Worm (Caenorhabditis elegans) whole organism, L4 larva: ENCODE results near the gene metl-1.

Experiments
- F10B5.3 ChIP-seq: sonication (generic microtip); optimal IDR thresholded peaks from 2 replicates; lab custom pipeline; 2016; ENCODE audit warnings: mild to moderate bottlenecking, missing genetic modification characterization, missing compliant biosample characterization
- T20F7.1 ChIP-seq: fragments of 200-800 bp; sonication (Bioruptor generic); optimal IDR thresholded peaks from 2 replicates; lab custom pipeline; 2018; ENCODE audit warnings: mild to moderate bottlenecking, missing genetic modification characterization, missing compliant biosample characterization
- Y105C5A.15 ChIP-seq: fragments of 200-800 bp; sonication (Bioruptor generic); IDR thresholded peaks from 2 replicates; pipeline ENCODE4 v1.3.6; 2022; ENCODE audit warnings: missing genetic modification characterization, missing compliant biosample characterization
- arid-1 ChIP-seq: fragments of 200-800 bp; sonication (Bioruptor generic); conservative IDR thresholded peaks from 2 replicates; pipeline ENCODE4 v1.3.6; 2022; ENCODE audit warnings: missing genetic modification reagents, missing genetic modification characterization, missing compliant biosample characterization
- attf-4 ChIP-seq: sonication (generic microtip); optimal IDR thresholded peaks from 3 replicates; lab custom pipeline; 2017; ENCODE audit warnings: missing biosample characterization, missing genetic modification characterization
- ceh-28 ChIP-seq: fragments of 150-350 bp; optimal IDR thresholded peaks from 2 replicates; lab custom pipeline; 2014; ENCODE audit warnings: missing biosample characterization, missing genetic modification reagents, missing genetic modification characterization
- ces-1 ChIP-seq: fragments of 150-350 bp; sonication (generic microtip); optimal IDR thresholded peaks from 4 replicates; lab custom pipeline; 2014; ENCODE audit warnings: missing biosample characterization, missing genetic modification reagents, missing genetic modification characterization
- daf-16 ChIP-seq, 3 experiments: sonication (generic microtip); optimal IDR thresholded peaks; 2 replicates each; lab custom pipeline; 2016 to 2017; ENCODE audit warnings: missing genetic modification characterization in 3 of 3, missing genetic modification reagents in 3 of 3, mild to moderate bottlenecking in 2 of 3, missing compliant biosample characterization in 2 of 3, missing biosample characterization in 1 of 3, moderate library complexity in 1 of 3
- dmd-8 ChIP-seq: fragments of 200-800 bp; sonication (Bioruptor generic); IDR thresholded peaks from 2 replicates; pipeline ENCODE4 v1.3.6; 2022; ENCODE audit warnings: missing genetic modification characterization, missing compliant biosample characterization
- dmd-9 ChIP-seq: fragments of 200-800 bp; sonication (Bioruptor generic); IDR thresholded peaks from 2 replicates; pipeline ENCODE4 v1.3.6; 2022; ENCODE audit warnings: missing genetic modification reagents, missing genetic modification characterization, missing compliant biosample characterization
- dpl-1 ChIP-seq: fragments of 150-350 bp; optimal IDR thresholded peaks from 2 replicates; lab custom pipeline; 2014; ENCODE audit warnings: missing biosample characterization, missing genetic modification reagents, missing genetic modification characterization
- duxl-1 ChIP-seq: sonication (generic microtip); optimal IDR thresholded peaks from 2 replicates; lab custom pipeline; 2016; ENCODE audit warnings: mild to moderate bottlenecking, missing genetic modification characterization, moderate library complexity, missing compliant biosample characterization; ENCODE audit not compliant: poor library complexity
- dve-1 ChIP-seq: sonication (generic microtip); optimal IDR thresholded peaks from 2 replicates; lab custom pipeline; 2017; ENCODE audit warnings: antibody characterized with exemption, mild to moderate bottlenecking, missing genetic modification characterization, missing compliant biosample characterization; ENCODE audit not compliant: insufficient read depth
- egl-27 ChIP-seq: sonication (generic microtip); optimal IDR thresholded peaks from 3 replicates; lab custom pipeline; 2017; ENCODE audit warnings: missing biosample characterization, missing genetic modification reagents, missing genetic modification characterization
- gei-8 ChIP-seq: fragments of 200-800 bp; sonication (Bioruptor generic); optimal IDR thresholded peaks from 2 replicates; lab custom pipeline; 2018; ENCODE audit warnings: mild to moderate bottlenecking, missing genetic modification characterization, missing compliant biosample characterization
- hif-1 ChIP-seq, 2 experiments: sonication (generic microtip); optimal IDR thresholded peaks; 2 replicates each; lab custom pipeline; 2016 to 2017; ENCODE audit warnings: missing compliant biosample characterization in 2 of 2, missing genetic modification characterization in 2 of 2, missing genetic modification reagents in 2 of 2, missing genotype in 2 of 2, mild to moderate bottlenecking in 1 of 2
- hlh-30 ChIP-seq: sonication (generic microtip); optimal IDR thresholded peaks from 2 replicates; lab custom pipeline; 2017; ENCODE audit warnings: antibody characterized with exemption, mild to moderate bottlenecking, missing genetic modification characterization, missing compliant biosample characterization; ENCODE audit not compliant: insufficient read depth
- jun-1 ChIP-seq: fragments of 150-350 bp; optimal IDR thresholded peaks from 2 replicates; lab custom pipeline; 2014; ENCODE audit warnings: missing biosample characterization, missing genetic modification reagents, missing genetic modification characterization
- lin-38 ChIP-seq: fragments of 200-800 bp; sonication (Bioruptor generic); IDR thresholded peaks from 2 replicates; pipeline ENCODE4 v1.3.6; 2022; ENCODE audit warnings: missing genetic modification reagents, missing genetic modification characterization, missing compliant biosample characterization
- lin-39 ChIP-seq: fragments of 150-350 bp; optimal IDR thresholded peaks from 2 replicates; lab custom pipeline; 2014; ENCODE audit warnings: missing biosample characterization, missing genetic modification reagents, missing genetic modification characterization
- lir-3 ChIP-seq: sonication (generic microtip); optimal IDR thresholded peaks from 2 replicates; lab custom pipeline; 2016; ENCODE audit warnings: mild to moderate bottlenecking, missing genetic modification characterization, missing compliant biosample characterization
- lsy-2 ChIP-seq, 2 experiments: fragments of 150-350 bp in 1 of 2; sonication (generic microtip) in 1 of 2; optimal IDR thresholded peaks; 2 replicates each; lab custom pipeline; 2014 to 2017; ENCODE audit warnings: missing biosample characterization in 2 of 2, missing genetic modification characterization in 2 of 2
- madf-9 ChIP-seq: fragments of 200-800 bp; sonication (Bioruptor generic); conservative IDR thresholded peaks from 2 replicates; pipeline ENCODE4 v1.3.6; 2022; ENCODE audit warnings: missing genetic modification reagents, missing genetic modification characterization, missing compliant biosample characterization
- mdl-1 ChIP-seq, 2 experiments: fragments of 150-350 bp in 1 of 2; sonication (generic microtip) in 1 of 2; optimal IDR thresholded peaks; 2 replicates each; lab custom pipeline; 2014 to 2017; ENCODE audit warnings: missing biosample characterization in 2 of 2, missing genetic modification characterization in 2 of 2
- mdt-29 ChIP-seq: fragments of 200-800 bp; sonication (Bioruptor generic); IDR thresholded peaks from 2 replicates; pipeline ENCODE4 v1.3.6; 2022; ENCODE audit warnings: missing genetic modification reagents, missing genetic modification characterization, missing compliant biosample characterization
- mep-1 ChIP-seq: fragments of 150-350 bp; sonication (generic microtip); optimal IDR thresholded peaks from 3 replicates; lab custom pipeline; 2014; ENCODE audit warnings: missing biosample characterization, missing genetic modification characterization
- mes-2 ChIP-seq: sonication (generic microtip); optimal IDR thresholded peaks from 2 replicates; lab custom pipeline; 2016; ENCODE audit warnings: missing genotype, mild to moderate bottlenecking, missing genetic modification characterization, missing compliant biosample characterization; ENCODE audit not compliant: poor library complexity, severe bottlenecking
- mxl-3 ChIP-seq: fragments of 200-800 bp; sonication (Bioruptor generic); optimal IDR thresholded peaks from 2 replicates; lab custom pipeline; 2018; ENCODE audit warnings: mild to moderate bottlenecking, missing genetic modification characterization, missing compliant biosample characterization
- nhr-102 ChIP-seq: sonication (generic microtip); optimal IDR thresholded peaks from 2 replicates; lab custom pipeline; 2016; ENCODE audit warnings: mild to moderate bottlenecking, missing genetic modification characterization, moderate library complexity, missing compliant biosample characterization
- nhr-25 ChIP-seq: sonication (generic microtip); optimal IDR thresholded peaks from 2 replicates; lab custom pipeline; 2017; ENCODE audit warnings: missing genetic modification characterization, mild to moderate bottlenecking, missing compliant biosample characterization, antibody characterized with exemption, moderate library complexity, borderline replicate concordance; ENCODE audit not compliant: insufficient read depth
- nhr-28 ChIP-seq: fragments of 150-350 bp; optimal IDR thresholded peaks from 2 replicates; lab custom pipeline; 2014; ENCODE audit warnings: missing biosample characterization, missing genetic modification characterization
- nhr-6 ChIP-seq: fragments of 150-350 bp; optimal IDR thresholded peaks from 2 replicates; lab custom pipeline; 2014; ENCODE audit warnings: missing biosample characterization, missing genetic modification characterization
- php-3 ChIP-seq: fragments of 200-800 bp; sonication (Bioruptor generic); IDR thresholded peaks from 2 replicates; pipeline ENCODE4 v1.3.6; 2022; ENCODE audit warnings: missing genetic modification reagents, missing genetic modification characterization, missing compliant biosample characterization
- pqm-1 ChIP-seq: sonication (generic microtip); optimal IDR thresholded peaks from 2 replicates; lab custom pipeline; 2017; ENCODE audit warnings: missing biosample characterization, missing genetic modification characterization
- sdz-12 ChIP-seq: fragments of 200-800 bp; sonication (Bioruptor generic); optimal IDR thresholded peaks from 2 replicates; lab custom pipeline; 2018; ENCODE audit warnings: mild to moderate bottlenecking, missing genetic modification characterization, missing compliant biosample characterization
- skn-1 ChIP-seq: fragments of 150-350 bp; optimal IDR thresholded peaks from 2 replicates; lab custom pipeline; 2014; ENCODE audit warnings: missing biosample characterization, missing genetic modification characterization
- tra-1 ChIP-seq: fragments of 200-800 bp; sonication (Bioruptor generic); IDR thresholded peaks from 2 replicates; pipeline ENCODE4 v1.3.6; 2022; ENCODE audit warnings: missing genetic modification reagents, missing genetic modification characterization, missing compliant biosample characterization
- unc-39 ChIP-seq: sonication (generic microtip); optimal IDR thresholded peaks from 2 replicates; lab custom pipeline; 2017; ENCODE audit warnings: missing biosample characterization, missing genetic modification characterization
- unc-62 ChIP-seq, 3 experiments: fragments of 150-350 bp in 1 of 3; sonication (generic microtip); optimal IDR thresholded peaks in 2 of 3; peaks in 1 of 3; 1 replicate in 1 of 3; 2 replicates in 2 of 3; lab custom pipeline; 2014 to 2017; ENCODE audit warnings: missing biosample characterization in 3 of 3, missing genetic modification characterization in 3 of 3, missing genetic modification reagents in 3 of 3, missing genotype in 1 of 3
- zfp-2 ChIP-seq: sonication (generic microtip); optimal IDR thresholded peaks from 2 replicates; lab custom pipeline; 2016; ENCODE audit warnings: mild to moderate bottlenecking, missing genetic modification characterization, missing compliant biosample characterization
- zfp-3 ChIP-seq: fragments of 200-800 bp; sonication (Bioruptor generic); conservative IDR thresholded peaks from 2 replicates; pipeline ENCODE4 v1.3.6; 2022; ENCODE audit warnings: missing genetic modification reagents, missing genetic modification characterization, missing compliant biosample characterization
- zip-2 ChIP-seq: fragments of 150-350 bp; optimal IDR thresholded peaks from 2 replicates; lab custom pipeline; 2014; ENCODE audit warnings: missing biosample characterization, missing genetic modification characterization
- ztf-7 ChIP-seq: fragments of 150-350 bp; optimal IDR thresholded peaks from 2 replicates; lab custom pipeline; 2014; ENCODE audit warnings: missing biosample characterization, missing genetic modification characterization

metl-1 gene

DNA sequence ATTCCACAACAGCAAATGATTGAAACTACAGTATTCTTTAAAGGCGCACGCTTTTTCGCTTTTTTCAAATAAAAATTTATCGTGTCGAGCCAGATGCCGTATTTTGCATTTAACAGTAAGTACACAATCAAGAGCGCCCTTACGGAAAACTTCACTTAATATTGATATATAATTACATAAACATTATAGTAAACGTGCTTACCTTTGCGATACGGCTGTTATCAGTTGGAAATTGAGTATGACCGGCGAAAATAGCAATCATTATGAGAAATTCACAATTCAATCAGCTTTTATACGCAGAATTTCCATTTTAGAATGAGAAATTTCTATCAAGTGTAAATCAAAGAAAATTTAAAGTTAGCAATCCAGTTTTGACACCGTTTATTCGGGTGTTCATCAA lies 26.8 kb upstream of the metl-1 start, which contains the start of gene B0334.20:
Gene B0334.20 (minus strand): TSS at position 262 of the 400 bp plus-strand sequence.
- TF ChIP-seq php-3 (peak; percentile 42; the same call in 1 of the 2 replicates), pqm-1 (peak; percentile 46), jun-1 (tag; lab: Kevin White, UChicago) (no peak), ceh-28 (tag; lab: Kevin White, UChicago) (no peak), nhr-28 (peak; percentile 81), daf-16 (GFP tag; optimal IDR thresholded peaks at IDR 0.05; lab: Kevin White, UChicago) (no peak), daf-16 (tag; optimal IDR thresholded peaks at IDR 0.05; lab: Kevin White, UChicago) (peak; percentile 62)
- TF ChIP-seq, all 104 proteins: peak for 4

DNA sequence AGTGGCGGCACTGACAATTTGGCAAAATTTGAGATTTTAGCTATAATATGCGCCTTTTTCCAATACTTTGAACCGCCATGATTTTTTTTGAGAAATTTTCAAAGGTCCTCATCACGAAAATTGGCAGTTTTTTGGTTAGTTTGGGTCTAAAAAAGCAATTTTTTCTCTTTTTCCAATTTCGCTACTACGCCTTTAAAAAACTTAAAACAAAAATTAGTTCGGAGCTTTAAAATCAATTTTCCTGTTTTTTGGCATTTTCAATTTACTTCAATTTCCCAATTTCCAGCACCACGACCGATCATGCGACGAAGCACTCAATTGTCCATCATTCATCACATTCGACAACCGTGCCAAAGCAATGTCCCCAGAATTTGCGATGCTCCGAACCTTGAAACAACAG lies 24.0 kb upstream of the metl-1 start, which contains the start of gene B0334.5:
Gene B0334.5 (plus strand): TSS at position 301 of the 400 bp plus-strand sequence.
- TF ChIP-seq unc-62 (GFP tag; optimal IDR thresholded peaks at IDR 0.05 in 1 of 2; lab: Kevin White, UChicago) (peak in 1 of 2 experiments; percentile 81), unc-62 (tag; optimal IDR thresholded peaks at IDR 0.05; lab: Kevin White, UChicago) (no peak), nhr-102 (no peak), lin-38 (no peak), dmd-9 (GFP tag; lab: Robert Waterston, UW) (no peak), zfp-2 (no peak), dmd-8 (GFP tag; lab: Robert Waterston, UW) (no peak), mdl-1 (tag; optimal IDR thresholded peaks at IDR 0.05; lab: Kevin White, UChicago) (no peak), ztf-7 (no peak)

DNA sequence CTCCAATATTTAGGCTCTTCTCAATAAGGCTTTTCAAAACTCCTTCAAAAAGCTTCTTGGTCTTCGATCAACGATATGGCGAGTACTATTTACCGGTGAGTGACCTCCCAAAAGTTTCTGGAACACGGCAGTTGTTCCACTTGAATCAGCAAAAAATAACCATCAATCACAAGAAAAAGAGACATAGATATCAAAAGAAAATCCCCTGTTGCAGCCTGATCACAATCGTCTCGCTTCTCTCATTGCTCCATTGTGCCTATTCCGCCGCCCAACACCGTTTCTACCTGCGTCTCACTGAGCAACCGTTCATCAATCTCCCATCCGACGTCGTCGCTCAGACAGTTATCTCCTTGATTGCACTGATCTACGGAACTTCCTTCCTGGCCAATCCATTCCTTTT lies 23.4 kb upstream of the metl-1 start, which contains the start of gene emc-5:
Gene emc-5 (plus strand): TSS at position 14 of the 400 bp plus-strand sequence.
- peak; percentile 29 for TF ChIP-seq mes-2 (tag; lab: Kevin White, UChicago)
- TF ChIP-seq daf-16 (GFP tag; optimal IDR thresholded peaks at IDR 0.05; lab: Kevin White, UChicago): peak in 1 of 2 experiments; percentile 43
- TF ChIP-seq daf-16 (tag; optimal IDR thresholded peaks at IDR 0.05; lab: Kevin White, UChicago): no peak
- no peak for TF ChIP-seq zip-2 (tag; lab: Kevin White, UChicago)
- no peak for TF ChIP-seq mxl-3 (GFP tag; lab: Kevin White, UChicago)
- no peak for TF ChIP-seq ces-1 (GFP tag; lab: Kevin White, UChicago)
- TF ChIP-seq F10B5.3: no peak
- TF ChIP-seq T20F7.1 (GFP tag; lab: Kevin White, UChicago): no peak
- TF ChIP-seq nhr-6 (tag; lab: Kevin White, UChicago): no peak
- peak in 1 of 2 experiments; percentile 15 for TF ChIP-seq lsy-2 (tag; optimal IDR thresholded peaks at IDR 0.05; lab: Kevin White, UChicago)
- TF ChIP-seq madf-9 (GFP tag; lab: Robert Waterston, UW): no peak
- no peak for TF ChIP-seq lin-38
- TF ChIP-seq skn-1: no peak
- TF ChIP-seq dve-1: no peak
- no peak for TF ChIP-seq arid-1 (GFP tag; lab: Robert Waterston, UW)
- TF ChIP-seq, all 104 proteins: peak for 3

DNA sequence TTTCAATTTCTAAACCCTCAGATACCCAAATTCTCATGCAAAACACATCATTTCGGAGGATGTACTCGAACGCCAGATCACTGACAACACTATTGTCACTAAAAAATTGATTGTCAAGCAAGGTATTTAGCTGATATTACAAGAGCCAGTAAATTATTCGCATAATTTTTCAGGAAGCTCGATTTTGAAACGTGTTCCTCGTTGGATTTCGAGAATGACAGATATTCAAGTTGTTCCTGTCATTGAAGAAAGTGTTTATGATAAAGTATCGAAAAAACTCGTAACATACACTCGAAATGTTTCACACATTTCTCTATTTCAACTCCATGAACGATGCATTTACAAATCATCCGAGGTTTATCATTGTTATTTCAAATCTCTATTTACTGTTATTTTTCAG lies 22.4 kb upstream of the metl-1 start:
- TF ChIP-seq nhr-102 (no peak), zfp-3 (GFP tag; lab: Robert Waterston, UW) (no peak)

DNA sequence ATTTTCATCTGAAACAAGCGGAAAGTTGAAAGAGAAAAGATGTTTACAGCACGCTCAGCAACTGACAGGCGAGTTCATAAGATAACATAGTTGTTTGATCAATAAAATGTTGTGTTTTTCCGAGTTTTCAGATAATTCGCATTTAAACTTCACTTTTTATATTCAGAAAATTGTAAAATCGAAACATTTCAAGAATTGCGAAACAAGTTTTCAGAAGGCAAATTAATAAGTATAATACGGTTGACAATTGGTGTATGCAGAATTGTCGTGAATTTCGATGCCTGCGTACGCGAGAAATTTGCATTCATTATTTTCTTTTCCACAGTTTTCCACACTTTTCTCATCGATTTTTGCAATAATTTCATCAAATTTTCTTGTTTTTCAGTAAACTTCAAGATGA lies 21.9 kb upstream of the metl-1 start, which contains the start of the genes ooc-3 and B0334.4:
Gene ooc-3 (minus strand): TSS at position 15 of the 400 bp plus-strand sequence.
Gene B0334.4 (plus strand): TSS at position 386 of the 400 bp plus-strand sequence.
- TF ChIP-seq lsy-2 (tag; optimal IDR thresholded peaks at IDR 0.05; lab: Kevin White, UChicago): peak in 1 of 2 experiments; percentile 94
- no peak for TF ChIP-seq sdz-12 (GFP tag; lab: Kevin White, UChicago)
- no peak for TF ChIP-seq mdt-29 (GFP tag; lab: Robert Waterston, UW)
- TF ChIP-seq gei-8 (GFP tag; lab: Kevin White, UChicago): no peak
- no peak for TF ChIP-seq duxl-1 (tag; lab: Kevin White, UChicago)
- no peak for TF ChIP-seq Y105C5A.15
- TF ChIP-seq unc-39 (tag; lab: Kevin White, UChicago): no peak
- peak; percentile 7 for TF ChIP-seq hlh-30 (tag; lab: Kevin White, UChicago)
- no peak for TF ChIP-seq egl-27
- no peak for TF ChIP-seq attf-4 (tag; lab: Kevin White, UChicago)
- TF ChIP-seq dpl-1: peak; percentile 42
- TF ChIP-seq lir-3 (tag; lab: Kevin White, UChicago): no peak
- TF ChIP-seq nhr-25: no peak
- no peak for TF ChIP-seq mep-1 (tag; lab: Kevin White, UChicago)
- no peak for TF ChIP-seq hif-1 (tag; optimal IDR thresholded peaks at IDR 0.05; lab: Kevin White, UChicago)
- TF ChIP-seq mes-2 (tag; lab: Kevin White, UChicago): peak; percentile 26
- no peak for TF ChIP-seq tra-1
- TF ChIP-seq lin-39 (tag; lab: Kevin White, UChicago): no peak
